Worm (Caenorhabditis elegans): ENCODE measurements around the gene mak-1.

mak-1 gene

DNA sequence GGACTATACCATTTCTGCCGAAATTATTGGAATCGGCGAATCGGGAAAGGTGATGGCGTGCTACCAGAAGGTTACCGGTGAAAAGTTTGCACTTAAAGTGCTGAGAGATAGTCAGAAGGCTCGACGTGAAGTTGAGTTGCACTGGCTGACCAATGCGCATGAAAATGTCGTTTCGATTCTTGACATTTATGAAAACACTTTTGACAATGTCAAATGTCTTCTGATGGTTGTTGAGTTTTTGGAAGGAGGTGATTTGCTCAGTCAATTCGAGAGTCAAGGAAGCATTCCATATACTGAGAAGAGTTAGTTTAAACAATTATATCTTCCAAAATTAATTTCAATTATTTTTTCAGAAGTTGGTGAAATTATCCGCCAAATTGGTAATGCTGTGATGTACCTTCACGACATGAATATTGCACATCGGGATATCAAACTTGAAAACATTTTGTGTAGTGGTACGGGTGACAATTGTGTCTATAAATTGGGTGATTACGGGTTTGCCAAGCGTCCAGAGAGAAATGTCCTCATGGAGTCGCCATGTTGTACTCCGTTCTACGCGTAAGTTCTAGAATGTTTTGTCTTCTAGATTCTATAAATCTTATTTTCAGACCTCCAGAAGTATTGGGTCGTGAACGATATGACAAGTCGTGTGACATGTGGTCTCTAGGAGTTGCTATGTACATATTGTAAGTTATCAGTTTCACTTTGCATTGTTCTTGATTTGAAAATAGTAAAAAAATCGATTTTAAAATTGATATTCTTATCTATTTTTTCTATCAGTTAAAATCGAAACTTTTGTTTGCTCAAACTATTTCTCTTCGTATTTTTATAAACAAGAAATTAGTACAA, 1.8 kb downstream of the mak-1 start:
- TF ChIP-seq sox-4 (tag; optimal IDR thresholded peaks at IDR 0.05) (no peak), unc-62 (GFP tag; optimal IDR thresholded peaks at IDR 0.05) (no peak), elt-2 (tag; optimal IDR thresholded peaks at IDR 0.05) (peak; percentile 39), ceh-88 (GFP tag; IDR thresholded peaks at IDR 0.05) (no peak), dsc-1 (tag; optimal IDR thresholded peaks at IDR 0.05) (no peak), ceh-8 (GFP tag; optimal IDR thresholded peaks at IDR 0.05) (no peak), C04F5.9 (tag; optimal IDR thresholded peaks at IDR 0.05) (peak; percentile 15), ama-1 (optimal IDR thresholded peaks at IDR 0.05) (peak; percentile 34), nhr-85 (tag) (peak; percentile 47), rnt-1 (tag; optimal IDR thresholded peaks at IDR 0.05) (peak; percentile 23), ceh-90 (tag; optimal IDR thresholded peaks at IDR 0.05) (no peak), lir-3 (tag; optimal IDR thresholded peaks at IDR 0.05; ENCODE audit: poor library complexity) (peak; percentile 23), pag-3 (tag; optimal IDR thresholded peaks at IDR 0.05; ENCODE audit: borderline replicate concordance, insufficient read depth) (no peak), efl-1 (optimal IDR thresholded peaks at IDR 0.05) (no peak), efl-1 (GFP tag; optimal IDR thresholded peaks at IDR 0.05 in 1 of 2) (peak in 1 of 2 experiments; percentile 15)

DNA sequence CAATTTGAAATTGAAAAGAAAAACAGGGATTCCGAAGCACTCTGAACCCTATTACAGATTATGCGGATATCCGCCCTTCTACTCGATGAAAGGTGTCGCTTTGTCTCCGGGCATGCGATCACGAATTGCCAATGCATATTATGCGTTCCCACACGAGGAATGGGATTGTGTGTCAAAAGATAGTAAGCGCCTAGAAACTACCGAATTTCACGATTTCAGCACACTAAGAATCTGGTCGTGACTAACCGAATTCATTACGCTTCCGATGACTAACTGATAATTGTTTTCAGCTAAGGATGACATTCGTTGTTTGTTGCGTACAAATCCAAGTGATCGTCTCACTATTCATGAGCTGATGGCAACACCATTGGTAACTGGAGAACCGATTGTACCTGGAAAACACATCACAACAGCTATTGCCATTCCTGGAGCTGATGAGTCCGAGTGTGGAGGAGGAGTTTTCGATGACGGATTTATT, 2.5 kb downstream of the mak-1 start:
- TF ChIP-seq elt-3 (tag; optimal IDR thresholded peaks at IDR 0.05) = no peak
- no peak for TF ChIP-seq ceh-88 (GFP tag; IDR thresholded peaks at IDR 0.05)
- peak; percentile 11 for TF ChIP-seq snu-23 (GFP tag; optimal IDR thresholded peaks at IDR 0.05)
- TF ChIP-seq xbp-1 (tag; optimal IDR thresholded peaks at IDR 0.05) = no peak
- no peak for TF ChIP-seq nhr-20 (tag; optimal IDR thresholded peaks at IDR 0.05)
- no peak for TF ChIP-seq ces-1 (GFP tag; optimal IDR thresholded peaks at IDR 0.05)

- TF ChIP-seq jun-1 (tag; optimal IDR thresholded peaks at IDR 0.05) (no peak), ama-1 (optimal IDR thresholded peaks at IDR 0.05) (peak; percentile 90), hlh-17 (GFP tag; optimal IDR thresholded peaks at IDR 0.05; ENCODE audit: borderline replicate concordance) (no peak), tlp-1 (tag; optimal IDR thresholded peaks at IDR 0.05) (no peak), rnt-1 (tag; optimal IDR thresholded peaks at IDR 0.05) (peak; percentile 23), unc-30 (tag; optimal IDR thresholded peaks at IDR 0.05) (no peak), mef-2 (tag; optimal IDR thresholded peaks at IDR 0.05) (no peak), F16B12.6 (tag; optimal IDR thresholded peaks at IDR 0.05) (no peak), aha-1 (tag; optimal IDR thresholded peaks at IDR 0.05) (no peak), lin-15B (tag; optimal IDR thresholded peaks at IDR 0.05) (no peak), irx-1 (tag; optimal IDR thresholded peaks at IDR 0.05) (no peak), elt-3 (tag; optimal IDR thresholded peaks at IDR 0.05) (peak in 3 of 6 experiments; percentile 19 to 74 (median 38)), ztf-11 (tag; optimal IDR thresholded peaks at IDR 0.05) (peak in 1 of 2 experiments; percentile 34), pag-3 (tag; optimal IDR thresholded peaks at IDR 0.05; ENCODE audit: borderline replicate concordance, insufficient read depth) (no peak), nhr-47 (tag; optimal IDR thresholded peaks at IDR 0.05) (peak; percentile 73), nhr-71 (tag; optimal IDR thresholded peaks at IDR 0.05) (peak; percentile 63), nhr-84 (tag; optimal IDR thresholded peaks at IDR 0.05) (no peak), unc-130 (tag; optimal IDR thresholded peaks at IDR 0.05) (no peak), nhr-12 (tag; optimal IDR thresholded peaks at IDR 0.05) (no peak), mep-1 (tag; optimal IDR thresholded peaks at IDR 0.05) (no peak), dpl-1 (GFP tag; optimal IDR thresholded peaks at IDR 0.05) (no peak), hlh-4 (tag; optimal IDR thresholded peaks at IDR 0.05) (no peak), swsn-7 (tag; optimal IDR thresholded peaks at IDR 0.05) (no peak), vab-15 (tag; optimal IDR thresholded peaks at IDR 0.05) (no peak), ceh-63 (GFP tag; optimal IDR thresholded peaks at IDR 0.05) (no peak), lir-3 (tag; optimal IDR thresholded peaks at IDR 0.05; ENCODE audit: poor library complexity) (peak; percentile 60), sup-37 (GFP tag; optimal IDR thresholded peaks at IDR 0.05) (no peak), C04F5.9 (tag; optimal IDR thresholded peaks at IDR 0.05) (peak; percentile 21), ztf-4 (tag; optimal IDR thresholded peaks at IDR 0.05) (peak; percentile 67), hpl-2 (GFP tag; optimal IDR thresholded peaks at IDR 0.05) (peak; percentile 23), isw-1 (GFP tag; IDR thresholded peaks at IDR 0.05) (no peak), pqm-1 (tag; optimal IDR thresholded peaks at IDR 0.05) (no peak), unc-62 (GFP tag; optimal IDR thresholded peaks at IDR 0.05) (no peak)
Observed at ce11 chrII:8747246-8747938, 3.5 kb downstream of the mak-1 start.
